Worm (Caenorhabditis elegans) whole organism, L2 larva: Measurements from ENCODE around the gene F11C1.7.

Experiments
- C34F6.9 ChIP-seq: fragments of 150-350 bp; optimal IDR thresholded peaks from 2 replicates; lab custom pipeline; 2014; ENCODE audit warnings: missing biosample characterization, missing genetic modification characterization
- F13H6.1 ChIP-seq: sonication (generic microtip); optimal IDR thresholded peaks from 2 replicates; lab custom pipeline; 2016; ENCODE audit warnings: missing genetic modification characterization, missing compliant biosample characterization
- R02D3.7 ChIP-seq: fragments of 150-350 bp; optimal IDR thresholded peaks from 2 replicates; lab custom pipeline; 2014; ENCODE audit warnings: missing biosample characterization, missing genetic modification characterization
- ZK546.5 ChIP-seq: sonication (generic microtip); optimal IDR thresholded peaks from 2 replicates; lab custom pipeline; 2017; ENCODE audit warnings: missing biosample characterization, missing genetic modification characterization
- aly-2 ChIP-seq: fragments of 150-350 bp; optimal IDR thresholded peaks from 2 replicates; lab custom pipeline; 2014; ENCODE audit warnings: missing biosample characterization, missing genetic modification characterization
- ama-1 ChIP-seq: fragments of 150-350 bp; optimal IDR thresholded peaks from 2 replicates; lab custom pipeline; 2018; ENCODE audit warnings: inconsistent platforms
- blmp-1 ChIP-seq: sonication (generic microtip); optimal IDR thresholded peaks from 2 replicates; lab custom pipeline; 2017; ENCODE audit warnings: missing genetic modification characterization, mild to moderate bottlenecking, missing compliant biosample characterization, antibody characterized with exemption, moderate library complexity; ENCODE audit not compliant: insufficient read depth
- ceh-16 ChIP-seq: fragments of 150-350 bp; optimal IDR thresholded peaks from 2 replicates; lab custom pipeline; 2014; ENCODE audit warnings: missing biosample characterization, missing genetic modification characterization
- ceh-82 ChIP-seq: fragments of 150-350 bp; optimal IDR thresholded peaks from 2 replicates; lab custom pipeline; 2014; ENCODE audit warnings: missing biosample characterization, missing genetic modification characterization
- crh-2 ChIP-seq: sonication (generic microtip); optimal IDR thresholded peaks from 2 replicates; lab custom pipeline; 2017; ENCODE audit warnings: missing biosample characterization, missing genetic modification characterization
- dmd-4 ChIP-seq: sonication (generic microtip); optimal IDR thresholded peaks from 2 replicates; lab custom pipeline; 2017; ENCODE audit warnings: missing biosample characterization, missing genetic modification characterization
- egl-27 ChIP-seq: sonication (generic microtip); optimal IDR thresholded peaks from 3 replicates; lab custom pipeline; 2017; ENCODE audit warnings: missing biosample characterization, missing genetic modification reagents, missing genetic modification characterization
- elt-1 ChIP-seq: fragments of 150-350 bp; optimal IDR thresholded peaks from 2 replicates; lab custom pipeline; 2014; ENCODE audit warnings: missing biosample characterization, missing genetic modification characterization
- elt-3 ChIP-seq: sonication (generic microtip); optimal IDR thresholded peaks from 2 replicates; lab custom pipeline; 2017; ENCODE audit warnings: missing biosample characterization, missing genetic modification characterization
- fos-1 ChIP-seq: fragments of 150-350 bp; optimal IDR thresholded peaks from 2 replicates; lab custom pipeline; 2014; ENCODE audit warnings: missing biosample characterization, missing genetic modification characterization
- gmeb-1 ChIP-seq: fragments of 150-350 bp; optimal IDR thresholded peaks from 2 replicates; lab custom pipeline; 2014; ENCODE audit warnings: missing biosample characterization, missing genetic modification characterization
- lin-13 ChIP-seq: fragments of 150-350 bp; optimal IDR thresholded peaks from 2 replicates; lab custom pipeline; 2014; ENCODE audit warnings: missing biosample characterization, missing genetic modification reagents, missing genetic modification characterization
- lin-39 ChIP-seq: fragments of 150-350 bp; optimal IDR thresholded peaks from 2 replicates; lab custom pipeline; 2014; ENCODE audit warnings: missing biosample characterization, missing genetic modification reagents, missing genetic modification characterization
- lsy-2 ChIP-seq, 2 experiments: fragments of 150-350 bp in 1 of 2; sonication (generic microtip) in 1 of 2; optimal IDR thresholded peaks; 2 replicates each; lab custom pipeline; 2014 to 2017; ENCODE audit warnings: missing biosample characterization in 2 of 2, missing genetic modification characterization in 2 of 2
- mab-5 ChIP-seq: fragments of 150-350 bp; optimal IDR thresholded peaks from 2 replicates; lab custom pipeline; 2014; ENCODE audit warnings: missing biosample characterization, missing genetic modification characterization
- mbf-1 ChIP-seq: sonication (generic microtip); optimal IDR thresholded peaks from 2 replicates; lab custom pipeline; 2017; ENCODE audit warnings: missing biosample characterization, missing genetic modification characterization
- nhr-11 ChIP-seq: fragments of 150-350 bp; optimal IDR thresholded peaks from 2 replicates; lab custom pipeline; 2014; ENCODE audit warnings: missing biosample characterization, missing genetic modification characterization
- nhr-12 ChIP-seq: fragments of 150-350 bp; optimal IDR thresholded peaks from 2 replicates; lab custom pipeline; 2014; ENCODE audit warnings: missing biosample characterization, missing genetic modification characterization
- nhr-129 ChIP-seq: fragments of 150-350 bp; optimal IDR thresholded peaks from 2 replicates; lab custom pipeline; 2014; ENCODE audit warnings: missing biosample characterization, missing genetic modification characterization
- nhr-21 ChIP-seq: fragments of 150-350 bp; optimal IDR thresholded peaks from 2 replicates; lab custom pipeline; 2014; ENCODE audit warnings: missing biosample characterization, missing genetic modification characterization
- nhr-23 ChIP-seq: fragments of 150-350 bp; optimal IDR thresholded peaks from 2 replicates; lab custom pipeline; 2014; ENCODE audit warnings: missing biosample characterization, missing genetic modification reagents, missing genetic modification characterization
- nhr-237 ChIP-seq: fragments of 150-350 bp; optimal IDR thresholded peaks from 2 replicates; lab custom pipeline; 2014; ENCODE audit warnings: missing biosample characterization, missing genetic modification characterization
- nhr-25 ChIP-seq: fragments of 150-350 bp; sonication (generic microtip); optimal IDR thresholded peaks from 3 replicates; lab custom pipeline; 2014; ENCODE audit warnings: missing biosample characterization, missing genetic modification characterization
- nhr-77 ChIP-seq: fragments of 150-350 bp; optimal IDR thresholded peaks from 2 replicates; lab custom pipeline; 2014; ENCODE audit warnings: missing biosample characterization, missing genetic modification characterization
- peb-1 ChIP-seq: fragments of 150-350 bp; optimal IDR thresholded peaks from 2 replicates; lab custom pipeline; 2014; ENCODE audit warnings: missing biosample characterization, missing genetic modification characterization
- sem-4 ChIP-seq: fragments of 150-350 bp; optimal IDR thresholded peaks from 2 replicates; lab custom pipeline; 2014; ENCODE audit warnings: missing biosample characterization, missing genetic modification reagents, missing genetic modification characterization
- skn-1 ChIP-seq: sonication (generic microtip); optimal IDR thresholded peaks from 2 replicates; lab custom pipeline; 2017; ENCODE audit warnings: missing biosample characterization, missing genetic modification characterization
- sma-3 ChIP-seq: sonication (generic microtip); optimal IDR thresholded peaks from 2 replicates; lab custom pipeline; 2016; ENCODE audit warnings: missing genetic modification reagents, missing genetic modification characterization, missing compliant biosample characterization
- sma-9 ChIP-seq, 2 experiments: fragments of 150-350 bp in 1 of 2; sonication (generic microtip) in 1 of 2; optimal IDR thresholded peaks; 2 replicates each; lab custom pipeline; 2014 to 2016; ENCODE audit warnings: missing genetic modification characterization in 2 of 2, mild to moderate bottlenecking in 1 of 2, missing biosample characterization in 1 of 2, missing compliant biosample characterization in 1 of 2, missing genetic modification reagents in 1 of 2, moderate library complexity in 1 of 2
- snpc-4 ChIP-seq: fragments of 150-350 bp; optimal IDR thresholded peaks from 2 replicates; lab custom pipeline; 2014; ENCODE audit warnings: missing biosample characterization, missing genetic modification characterization
- unc-39 ChIP-seq: fragments of 150-350 bp; optimal IDR thresholded peaks from 2 replicates; lab custom pipeline; 2014; ENCODE audit warnings: missing biosample characterization, missing genetic modification characterization
- unc-55 ChIP-seq: fragments of 150-350 bp; sonication (generic microtip); optimal IDR thresholded peaks from 3 replicates; lab custom pipeline; 2014; ENCODE audit warnings: missing biosample characterization, missing genetic modification reagents, missing genetic modification characterization
- unc-62 ChIP-seq: fragments of 150-350 bp; optimal IDR thresholded peaks from 2 replicates; lab custom pipeline; 2014; ENCODE audit warnings: missing biosample characterization, missing genetic modification reagents, missing genetic modification characterization
- zag-1 ChIP-seq: fragments of 150-350 bp; optimal IDR thresholded peaks from 2 replicates; lab custom pipeline; 2014; ENCODE audit warnings: missing biosample characterization, missing genetic modification characterization
- ztf-11 ChIP-seq: sonication (generic microtip); optimal IDR thresholded peaks from 2 replicates; lab custom pipeline; 2017; ENCODE audit warnings: missing biosample characterization, missing genetic modification characterization

F11C1.7 gene

DNA sequence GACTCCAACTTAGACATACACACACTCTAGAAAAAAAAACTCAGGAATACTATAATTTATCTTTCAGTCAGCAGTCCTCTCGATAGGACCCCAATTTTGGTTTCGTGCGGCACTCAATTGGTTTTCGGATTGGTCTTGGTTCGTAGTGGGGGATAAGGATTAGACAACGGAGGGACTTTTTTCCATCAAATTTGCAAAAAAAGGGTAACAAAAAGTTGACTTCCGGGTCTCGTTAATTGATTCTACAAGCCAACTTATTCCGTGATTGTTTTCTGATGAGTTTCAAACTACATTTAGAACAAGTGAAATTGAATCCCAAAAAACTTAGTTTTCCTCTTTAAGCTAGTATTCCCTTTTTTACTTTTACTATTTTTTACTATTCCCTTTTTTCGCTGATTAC lies 45.2 kb downstream of the F11C1.7 start:
- TF ChIP-seq ceh-16 (tag; lab: Kevin White, UChicago) (no peak), unc-62 (no peak), unc-39 (tag; lab: Kevin White, UChicago) (no peak), unc-55 (GFP tag; lab: Kevin White, UChicago) (no peak), fos-1 (tag; lab: Kevin White, UChicago) (no peak), elt-3 (tag; lab: Kevin White, UChicago) (no peak), nhr-21 (tag; lab: Kevin White, UChicago) (no peak), zag-1 (tag; lab: Kevin White, UChicago) (no peak)

- TF ChIP-seq nhr-25 (tag; lab: Kevin White, UChicago) (no peak), C34F6.9 (tag; lab: Kevin White, UChicago) (peak; percentile 1), skn-1 (tag; lab: Kevin White, UChicago) (no peak), egl-27 (peak; percentile 29), snpc-4 (tag; lab: Kevin White, UChicago) (no peak), nhr-12 (tag; lab: Kevin White, UChicago) (no peak), ama-1 (no peak), lin-13 (GFP tag; lab: Kevin White, UChicago) (no peak), unc-39 (tag; lab: Kevin White, UChicago) (no peak), ZK546.5 (tag; lab: Kevin White, UChicago) (no peak), blmp-1 (tag; lab: Kevin White, UChicago) (no peak), elt-1 (tag; lab: Kevin White, UChicago) (no peak), F13H6.1 (tag; lab: Kevin White, UChicago) (peak; percentile 17), sem-4 (tag; lab: Kevin White, UChicago) (no peak), nhr-11 (tag; lab: Kevin White, UChicago) (no peak), fos-1 (tag; lab: Kevin White, UChicago) (peak; percentile 31), ztf-11 (tag; lab: Kevin White, UChicago) (no peak), nhr-77 (tag; lab: Kevin White, UChicago) (no peak), dmd-4 (tag; lab: Kevin White, UChicago) (no peak), ceh-82 (no peak), unc-55 (GFP tag; lab: Kevin White, UChicago) (no peak), sma-3 (peak; percentile 47), sma-9 (GFP tag; optimal IDR thresholded peaks at IDR 0.05; lab: Kevin White, UChicago) (peak; percentile 21), sma-9 (tag; optimal IDR thresholded peaks at IDR 0.05; lab: Kevin White, UChicago) (no peak), nhr-23 (tag; lab: Kevin White, UChicago) (no peak), zag-1 (tag; lab: Kevin White, UChicago) (no peak), crh-2 (no peak), lsy-2 (tag; optimal IDR thresholded peaks at IDR 0.05; lab: Kevin White, UChicago) (peak in 1 of 2 experiments; percentile 17), R02D3.7 (tag; lab: Kevin White, UChicago) (no peak), gmeb-1 (peak; percentile 1), peb-1 (no peak), mbf-1 (tag; lab: Kevin White, UChicago) (no peak), lin-39 (no peak), aly-2 (tag; lab: Kevin White, UChicago) (no peak), nhr-21 (tag; lab: Kevin White, UChicago) (peak; percentile 30), nhr-237 (tag; lab: Kevin White, UChicago) (no peak), nhr-129 (peak; percentile 29), mab-5 (tag; lab: Kevin White, UChicago) (no peak)
Measured at ce11 chrX:13038791-13039190, 49.6 kb downstream of the F11C1.7 start.
